Worm (Caenorhabditis elegans): ENCODE data around the gene B0281.4.

The B0281.4 gene

ce11 chrII:2251617-2252016, 47.0 kb downstream of the B0281.4 start:
- TF ChIP-seq unc-62 (GFP tag; optimal IDR thresholded peaks at IDR 0.05), result no peak
